Worm (Caenorhabditis elegans) whole organism, early embryonic: ENCODE data around the gene srx-21.

Experiments used
- B0310.2 ChIP-seq: sonication (generic microtip); optimal IDR thresholded peaks from 2 replicates; lab custom pipeline; 2016; ENCODE audit warnings: mild to moderate bottlenecking, missing genetic modification characterization, missing compliant biosample characterization
- F13C5.2 ChIP-seq: sonication (generic microtip); optimal IDR thresholded peaks from 2 replicates; lab custom pipeline; 2017; ENCODE audit warnings: mild to moderate bottlenecking, missing genetic modification characterization, inconsistent platforms, missing compliant biosample characterization
- aly-1 ChIP-seq: sonication (generic microtip); optimal IDR thresholded peaks from 2 replicates; lab custom pipeline; 2016; ENCODE audit warnings: missing genetic modification characterization, missing compliant biosample characterization
- ama-1 ChIP-seq: fragments of 150-350 bp; optimal IDR thresholded peaks from 2 replicates; lab custom pipeline; 2014
- ceh-13 ChIP-seq: fragments of 200-800 bp; sonication (Bioruptor generic); optimal IDR thresholded peaks from 2 replicates; lab custom pipeline; 2018; ENCODE audit warnings: mild to moderate bottlenecking, missing genetic modification characterization, missing compliant biosample characterization
- ceh-36 ChIP-seq: sonication (generic microtip); optimal IDR thresholded peaks from 2 replicates; lab custom pipeline; 2016; ENCODE audit warnings: missing genetic modification characterization, inconsistent platforms, missing compliant biosample characterization
- ets-7 ChIP-seq: sonication (generic microtip); optimal IDR thresholded peaks from 2 replicates; lab custom pipeline; 2016; ENCODE audit warnings: missing genotype, missing genetic modification characterization, missing compliant biosample characterization
- flt-1 ChIP-seq: fragments of 200-800 bp; sonication (Bioruptor generic); IDR thresholded peaks from 2 replicates; pipeline ENCODE4 v1.3.6; 2022; ENCODE audit warnings: missing genetic modification characterization, missing compliant biosample characterization
- hmbx-1 ChIP-seq: sonication (generic microtip); optimal IDR thresholded peaks from 2 replicates; lab custom pipeline; 2016; ENCODE audit warnings: mild to moderate bottlenecking, missing genetic modification characterization, missing compliant biosample characterization
- hmg-4 ChIP-seq: fragments of 200-800 bp; sonication (Bioruptor generic); optimal IDR thresholded peaks from 2 replicates; lab custom pipeline; 2018; ENCODE audit warnings: mild to moderate bottlenecking, missing genetic modification characterization, missing compliant biosample characterization
- hnd-1 ChIP-seq: sonication (generic microtip); optimal IDR thresholded peaks from 2 replicates; lab custom pipeline; 2016; ENCODE audit warnings: missing genetic modification characterization, missing compliant biosample characterization
- pes-1 ChIP-seq: fragments of 200-800 bp; sonication (Bioruptor generic); IDR thresholded peaks from 2 replicates; pipeline ENCODE4 v1.3.6; 2022; ENCODE audit warnings: missing genetic modification reagents, missing genetic modification characterization, missing compliant biosample characterization
- scrt-1 ChIP-seq: fragments of 200-800 bp; sonication (Bioruptor generic); IDR thresholded peaks from 2 replicates; pipeline ENCODE4 v1.3.6; 2022; ENCODE audit warnings: missing genetic modification characterization, missing compliant biosample characterization
- sea-1 ChIP-seq: fragments of 200-800 bp; sonication (Bioruptor generic); conservative IDR thresholded peaks from 2 replicates; pipeline ENCODE4 v1.3.6; 2022; ENCODE audit warnings: missing genetic modification characterization, missing compliant biosample characterization
- tbx-11 ChIP-seq: fragments of 200-800 bp; sonication (Bioruptor generic); IDR thresholded peaks from 2 replicates; pipeline ENCODE4 v1.3.6; 2022; ENCODE audit warnings: missing genetic modification characterization, missing compliant biosample characterization
- tbx-37 ChIP-seq: fragments of 200-800 bp; sonication (Bioruptor generic); conservative IDR thresholded peaks from 2 replicates; pipeline ENCODE4 v1.3.6; 2022; ENCODE audit warnings: missing genetic modification reagents, missing genetic modification characterization, missing compliant biosample characterization
- tra-4 ChIP-seq: sonication (generic microtip); optimal IDR thresholded peaks from 2 replicates; lab custom pipeline; 2017; ENCODE audit warnings: missing genetic modification characterization, missing compliant biosample characterization

The srx-21 gene

ce11 chrV:676550-677084 lies at the start of gene srx-21, which contains the start of gene fbxa-72:
Gene srx-21, plus strand, starts transcription at chrV:677034.
Gene fbxa-72, minus strand, starts transcription at chrV:676753.
- TF ChIP-seq tbx-37 (GFP tag; lab: Robert Waterston, UW) (no peak), hmg-4 (GFP tag; lab: Kevin White, UChicago) (no peak), scrt-1 (GFP tag; lab: Robert Waterston, UW) (no peak), ceh-13 (GFP tag; lab: Kevin White, UChicago) (no peak), ets-7 (no peak), ama-1 (no peak), sea-1 (GFP tag; lab: Robert Waterston, UW) (no peak), tbx-11 (GFP tag; lab: Robert Waterston, UW) (no peak)

ce11 chrV:627585-627984 lies 49.2 kb upstream of the srx-21 start, which contains the start of gene F48G7.8:
Gene F48G7.8, minus strand, starts transcription at chrV:627685.
- TF ChIP-seq ceh-13 (GFP tag; lab: Kevin White, UChicago) (no peak), F13C5.2 (tag; lab: Kevin White, UChicago) (no peak), tra-4 (tag; lab: Kevin White, UChicago) (no peak), pes-1 (GFP tag; lab: Robert Waterston, UW) (no peak), tbx-11 (GFP tag; lab: Robert Waterston, UW) (no peak), ceh-36 (tag; lab: Kevin White, UChicago) (no peak), tbx-37 (GFP tag; lab: Robert Waterston, UW) (no peak), hmg-4 (GFP tag; lab: Kevin White, UChicago) (no peak), aly-1 (tag; lab: Kevin White, UChicago) (no peak), sea-1 (GFP tag; lab: Robert Waterston, UW) (no peak), scrt-1 (GFP tag; lab: Robert Waterston, UW) (no peak), ets-7 (no peak), ama-1 (no peak), hnd-1 (tag; lab: Kevin White, UChicago) (no peak), B0310.2 (no peak), hmbx-1 (tag; lab: Kevin White, UChicago) (no peak), flt-1 (GFP tag; lab: Robert Waterston, UW) (no peak)

- no peak for TF ChIP-seq F13C5.2 (tag; lab: Kevin White, UChicago)
Observed at ce11 chrV:628527-628926, 48.3 kb upstream of the srx-21 start, which contains the start of gene F48G7.9. Gene F48G7.9, minus strand, starts transcription at chrV:628627.

ce11 chrV:631832-632231 lies 45.0 kb upstream of the srx-21 start:
- no peak for TF ChIP-seq tbx-37 (GFP tag; lab: Robert Waterston, UW)
- TF ChIP-seq tra-4 (tag; lab: Kevin White, UChicago), result no peak
- no peak for TF ChIP-seq ama-1
- TF ChIP-seq sea-1 (GFP tag; lab: Robert Waterston, UW), result no peak
- no peak for TF ChIP-seq flt-1 (GFP tag; lab: Robert Waterston, UW)
- no peak for TF ChIP-seq tbx-11 (GFP tag; lab: Robert Waterston, UW)
- TF ChIP-seq hmg-4 (GFP tag; lab: Kevin White, UChicago), result no peak
- TF ChIP-seq ceh-13 (GFP tag; lab: Kevin White, UChicago), result no peak
- TF ChIP-seq ceh-36 (tag; lab: Kevin White, UChicago), result no peak
- TF ChIP-seq F13C5.2 (tag; lab: Kevin White, UChicago), result no peak
- no peak for TF ChIP-seq scrt-1 (GFP tag; lab: Robert Waterston, UW)
- TF ChIP-seq ets-7, result no peak
- no peak for TF ChIP-seq aly-1 (tag; lab: Kevin White, UChicago)

- TF ChIP-seq pes-1 (GFP tag; lab: Robert Waterston, UW) (no peak), aly-1 (tag; lab: Kevin White, UChicago) (no peak), sea-1 (GFP tag; lab: Robert Waterston, UW) (no peak), B0310.2 (no peak), ceh-36 (tag; lab: Kevin White, UChicago) (no peak), hnd-1 (tag; lab: Kevin White, UChicago) (no peak), tra-4 (tag; lab: Kevin White, UChicago) (no peak), hmg-4 (GFP tag; lab: Kevin White, UChicago) (no peak), ets-7 (no peak)
Observed at ce11 chrV:634855-635254, 42.0 kb upstream of the srx-21 start, which contains the start of gene F48G7.10. Gene F48G7.10, minus strand, starts transcription at chrV:634955.

ce11 chrV:635630-636029 lies 41.2 kb upstream of the srx-21 start:
- TF ChIP-seq ceh-13 (GFP tag; lab: Kevin White, UChicago) (no peak), flt-1 (GFP tag; lab: Robert Waterston, UW) (no peak), hnd-1 (tag; lab: Kevin White, UChicago) (no peak), F13C5.2 (tag; lab: Kevin White, UChicago) (no peak), hmg-4 (GFP tag; lab: Kevin White, UChicago) (no peak), tra-4 (tag; lab: Kevin White, UChicago) (no peak), B0310.2 (no peak), hmbx-1 (tag; lab: Kevin White, UChicago) (no peak), scrt-1 (GFP tag; lab: Robert Waterston, UW) (no peak), ama-1 (no peak), ets-7 (no peak), pes-1 (GFP tag; lab: Robert Waterston, UW) (no peak), tbx-37 (GFP tag; lab: Robert Waterston, UW) (no peak), ceh-36 (tag; lab: Kevin White, UChicago) (no peak)

ce11 chrV:636281-636680 lies 40.6 kb upstream of the srx-21 start, which contains the start of gene pals-31:
Gene pals-31, plus strand, starts transcription at chrV:636581.
- no peak for TF ChIP-seq F13C5.2 (tag; lab: Kevin White, UChicago)
- TF ChIP-seq flt-1 (GFP tag; lab: Robert Waterston, UW), result no peak
- TF ChIP-seq hmbx-1 (tag; lab: Kevin White, UChicago), result no peak
- no peak for TF ChIP-seq tra-4 (tag; lab: Kevin White, UChicago)
